Worm (Caenorhabditis elegans) whole organism, L3 larva: ENCODE data around the gene T05C12.4.

Experiments
- R02D3.7 ChIP-seq: fragments of 150-350 bp; optimal IDR thresholded peaks from 2 replicates; lab custom pipeline; 2014; ENCODE audit warnings: missing biosample characterization, missing genetic modification characterization
- ZK546.5 ChIP-seq: sonication (generic microtip); optimal IDR thresholded peaks from 2 replicates; lab custom pipeline; 2017; ENCODE audit warnings: missing biosample characterization, missing genetic modification characterization
- ama-1 ChIP-seq: fragments of 150-350 bp; optimal IDR thresholded peaks from 2 replicates; lab custom pipeline; 2018
- ceh-16 ChIP-seq: sonication (generic microtip); optimal IDR thresholded peaks from 2 replicates; lab custom pipeline; 2017; ENCODE audit warnings: missing biosample characterization, missing genetic modification characterization
- ceh-28 ChIP-seq: fragments of 150-350 bp; optimal IDR thresholded peaks from 2 replicates; lab custom pipeline; 2014; ENCODE audit warnings: missing biosample characterization, missing genetic modification reagents, missing genetic modification characterization
- egl-27 ChIP-seq: sonication (generic microtip); optimal IDR thresholded peaks from 4 replicates; lab custom pipeline; 2017; ENCODE audit warnings: missing biosample characterization, missing genetic modification reagents, missing genetic modification characterization
- egl-5 ChIP-seq: fragments of 150-350 bp; optimal IDR thresholded peaks from 2 replicates; lab custom pipeline; 2017; ENCODE audit warnings: missing biosample characterization, missing genetic modification reagents, missing genetic modification characterization, inconsistent platforms
- elt-2 ChIP-seq: sonication (generic microtip); optimal IDR thresholded peaks from 2 replicates; lab custom pipeline; 2016; ENCODE audit warnings: missing genetic modification reagents, mild to moderate bottlenecking, missing genetic modification characterization, missing compliant biosample characterization
- fkh-10 ChIP-seq: sonication (generic microtip); optimal IDR thresholded peaks from 2 replicates; lab custom pipeline; 2017; ENCODE audit warnings: missing biosample characterization, missing genetic modification reagents, missing genetic modification characterization
- fkh-2 ChIP-seq: fragments of 150-350 bp; optimal IDR thresholded peaks from 2 replicates; lab custom pipeline; 2014; ENCODE audit warnings: missing biosample characterization, missing genetic modification reagents, missing genetic modification characterization
- hmg-11 ChIP-seq: sonication (generic microtip); optimal IDR thresholded peaks from 2 replicates; lab custom pipeline; 2016; ENCODE audit warnings: missing genetic modification characterization, missing compliant biosample characterization
- jun-1 ChIP-seq: fragments of 150-350 bp; optimal IDR thresholded peaks from 2 replicates; lab custom pipeline; 2014; ENCODE audit warnings: missing biosample characterization, missing genetic modification reagents, missing genetic modification characterization
- lin-15B ChIP-seq: fragments of 150-350 bp; optimal IDR thresholded peaks from 2 replicates; lab custom pipeline; 2014; ENCODE audit warnings: missing biosample characterization, missing genetic modification characterization
- lin-39 ChIP-seq: fragments of 150-350 bp; optimal IDR thresholded peaks from 2 replicates; lab custom pipeline; 2018; ENCODE audit warnings: missing biosample characterization, missing genetic modification reagents, missing genetic modification characterization
- mdl-1 ChIP-seq: fragments of 150-350 bp; optimal IDR thresholded peaks from 2 replicates; lab custom pipeline; 2014; ENCODE audit warnings: missing biosample characterization, missing genetic modification characterization
- mml-1 ChIP-seq: fragments of 150-350 bp; sonication (generic microtip); optimal IDR thresholded peaks from 3 replicates; lab custom pipeline; 2014; ENCODE audit warnings: missing biosample characterization, missing genetic modification characterization
- nfya-1 ChIP-seq: sonication (generic microtip); optimal IDR thresholded peaks from 2 replicates; lab custom pipeline; 2017; ENCODE audit warnings: missing genetic modification characterization, mild to moderate bottlenecking, missing compliant biosample characterization, antibody characterized with exemption, moderate library complexity; ENCODE audit not compliant: insufficient read depth
- nhr-11 ChIP-seq: fragments of 150-350 bp; optimal IDR thresholded peaks from 2 replicates; lab custom pipeline; 2014; ENCODE audit warnings: missing biosample characterization, missing genetic modification characterization
- nhr-12 ChIP-seq: fragments of 150-350 bp; optimal IDR thresholded peaks from 2 replicates; lab custom pipeline; 2014; ENCODE audit warnings: missing biosample characterization, missing genetic modification characterization
- nhr-23 ChIP-seq: fragments of 150-350 bp; optimal IDR thresholded peaks from 2 replicates; lab custom pipeline; 2014; ENCODE audit warnings: missing biosample characterization, missing genetic modification reagents, missing genetic modification characterization
- nhr-25 ChIP-seq: sonication (generic microtip); optimal IDR thresholded peaks from 2 replicates; lab custom pipeline; 2017; ENCODE audit warnings: missing biosample characterization, missing genetic modification characterization
- nhr-28 ChIP-seq: fragments of 150-350 bp; optimal IDR thresholded peaks from 2 replicates; lab custom pipeline; 2014; ENCODE audit warnings: missing biosample characterization, missing genetic modification characterization
- nhr-67 ChIP-seq: fragments of 150-350 bp; optimal IDR thresholded peaks from 2 replicates; lab custom pipeline; 2014; ENCODE audit warnings: missing biosample characterization, missing genetic modification characterization
- nhr-77 ChIP-seq: fragments of 150-350 bp; optimal IDR thresholded peaks from 2 replicates; lab custom pipeline; 2014; ENCODE audit warnings: missing biosample characterization, missing genetic modification characterization
- pha-4 ChIP-seq: fragments of 150-350 bp; optimal IDR thresholded peaks from 2 replicates; lab custom pipeline; 2014; ENCODE audit warnings: missing biosample characterization, missing genetic modification reagents, missing genetic modification characterization
- pqm-1 ChIP-seq: fragments of 150-350 bp; optimal IDR thresholded peaks from 2 replicates; lab custom pipeline; 2017; ENCODE audit warnings: missing biosample characterization, missing genetic modification characterization, inconsistent platforms
- skn-1 ChIP-seq: fragments of 150-350 bp; optimal IDR thresholded peaks from 2 replicates; lab custom pipeline; 2014; ENCODE audit warnings: missing biosample characterization, missing genetic modification characterization
- snpc-4 ChIP-seq: fragments of 150-350 bp; optimal IDR thresholded peaks from 2 replicates; lab custom pipeline; 2014; ENCODE audit warnings: missing biosample characterization, missing genetic modification characterization
- tbx-2 ChIP-seq: sonication (generic microtip); optimal IDR thresholded peaks from 2 replicates; lab custom pipeline; 2016; ENCODE audit warnings: mild to moderate bottlenecking, missing genetic modification characterization, missing compliant biosample characterization
- unc-39 ChIP-seq: sonication (generic microtip); optimal IDR thresholded peaks from 4 replicates; lab custom pipeline; 2017; ENCODE audit warnings: missing biosample characterization, missing genetic modification characterization
- unc-62 ChIP-seq: fragments of 150-350 bp; sonication (generic microtip); optimal IDR thresholded peaks from 4 replicates; lab custom pipeline; 2014; ENCODE audit warnings: missing biosample characterization, missing genetic modification reagents, missing genetic modification characterization
- ztf-11 ChIP-seq: fragments of 150-350 bp; optimal IDR thresholded peaks from 2 replicates; lab custom pipeline; 2014; ENCODE audit warnings: missing biosample characterization, missing genetic modification characterization

Gene T05C12.4

ce11 chrII:8156845-8157373, 23.3 kb downstream of the T05C12.4 start, which contains the start of the genes tub-1 and tmem-138:
tub-1 (minus strand) TSS chrII:8156945.
tmem-138 (plus strand) TSS chrII:8157323.
- peak; percentile 44 for TF ChIP-seq nhr-11 (tag; lab: Kevin White, UChicago)
- TF ChIP-seq fkh-2: no peak

- TF ChIP-seq fkh-10 (GFP tag; lab: Kevin White, UChicago) (peak; percentile 37), elt-2 (tag; lab: Kevin White, UChicago) (no peak), egl-27 (tag; lab: Kevin White, UChicago) (no peak), pqm-1 (tag; lab: Kevin White, UChicago) (no peak), nhr-23 (tag; lab: Kevin White, UChicago) (no peak), tbx-2 (tag; lab: Kevin White, UChicago) (no peak), pha-4 (tag; lab: Kevin White, UChicago) (peak; percentile 60), unc-62 (GFP tag; lab: Kevin White, UChicago) (no peak), nhr-28 (tag; lab: Kevin White, UChicago) (no peak), lin-15B (no peak), egl-5 (tag; lab: Kevin White, UChicago) (no peak), unc-39 (tag; lab: Kevin White, UChicago) (no peak)
Observed at ce11 chrII:8152711-8153325, 27.4 kb downstream of the T05C12.4 start.

- TF ChIP-seq nhr-67 (no peak), mml-1 (no peak), mdl-1 (tag; lab: Kevin White, UChicago) (no peak), fkh-2 (no peak), R02D3.7 (no peak)
- TF ChIP-seq, all 47 proteins: peak for 0
Observed at ce11 chrII:8149930-8150329, 30.3 kb downstream of the T05C12.4 start, which contains the start of gene F10B5.3. F10B5.3 (minus strand) TSS chrII:8150030.

ce11 chrII:8144543-8144942, 35.6 kb downstream of the T05C12.4 start, which contains the start of gene F10B5.2:
F10B5.2 (plus strand) TSS chrII:8144762.
- TF ChIP-seq nhr-11 (tag; lab: Kevin White, UChicago) (no peak), ceh-28 (tag; lab: Kevin White, UChicago) (no peak), hmg-11 (tag; lab: Kevin White, UChicago) (no peak), nhr-77 (tag; lab: Kevin White, UChicago) (no peak), ceh-16 (tag; lab: Kevin White, UChicago) (no peak), ama-1 (lab: Kevin White, UChicago) (no peak), ZK546.5 (tag; lab: Kevin White, UChicago) (no peak)

- TF ChIP-seq R02D3.7: no peak
- peak; percentile 71 for TF ChIP-seq nhr-23 (tag; lab: Kevin White, UChicago)
- peak; percentile 29 for TF ChIP-seq lin-39
- peak; percentile 23 for TF ChIP-seq snpc-4
- TF ChIP-seq hmg-11 (tag; lab: Kevin White, UChicago): peak; percentile 44
- peak; percentile 31 for TF ChIP-seq elt-2 (tag; lab: Kevin White, UChicago)
- no peak for TF ChIP-seq nhr-12
- TF ChIP-seq mdl-1 (tag; lab: Kevin White, UChicago): no peak
- TF ChIP-seq nfya-1 (tag; lab: Kevin White, UChicago): peak; percentile 86
- peak; percentile 81 for TF ChIP-seq pha-4 (tag; lab: Kevin White, UChicago)
- TF ChIP-seq nhr-25 (tag; lab: Kevin White, UChicago): peak; percentile 45
- no peak for TF ChIP-seq ztf-11 (tag; lab: Kevin White, UChicago)
- TF ChIP-seq lin-15B: peak; percentile 84
Observed at ce11 chrII:8143278-8143931, 36.8 kb downstream of the T05C12.4 start, which contains the start of the genes ints-11 and rpl-10. ints-11 (minus strand) TSS chrII:8143478. rpl-10 (plus strand) TSS chrII:8143881.

ce11 chrII:8141135-8141534, 39.0 kb downstream of the T05C12.4 start:
- TF ChIP-seq snpc-4 (no peak), nhr-23 (tag; lab: Kevin White, UChicago) (no peak), elt-2 (tag; lab: Kevin White, UChicago) (no peak), jun-1 (tag; lab: Kevin White, UChicago) (no peak), skn-1 (tag; lab: Kevin White, UChicago) (no peak)
